Fruit fly (Drosophila melanogaster): ENCODE data around the gene CG43391.

CG43391 gene

DNA sequence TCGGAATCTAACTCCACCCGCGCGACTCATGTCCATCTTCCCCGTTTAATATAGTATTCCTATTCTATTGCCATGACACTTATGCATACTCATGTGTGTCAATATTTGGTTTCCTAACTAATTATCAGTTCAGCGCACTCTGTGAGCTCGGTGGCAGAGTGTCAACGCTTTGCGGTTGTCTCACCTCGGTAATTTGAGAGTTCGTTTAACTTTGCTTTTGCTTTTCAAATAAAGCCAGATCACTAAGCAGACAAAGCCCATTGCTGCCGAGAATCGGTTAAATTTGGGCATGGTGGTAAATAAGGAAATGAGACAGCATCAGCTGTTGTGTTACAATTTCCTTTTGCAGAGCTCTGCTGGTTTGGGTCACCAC lies 40.5 kb downstream of the CG43391 start (continued):
- no peak for TF ChIP-seq YL-1 (GFP tag; optimal IDR thresholded peaks at IDR 0.05)
- TF ChIP-seq Antp (GFP tag; optimal IDR thresholded peaks at IDR 0.05) = no peak
- peak; percentile 42 for TF ChIP-seq CG6813 (GFP tag; optimal IDR thresholded peaks at IDR 0.05)
- TF ChIP-seq gcm2 (GFP tag; optimal IDR thresholded peaks at IDR 0.05) = no peak
- no peak for TF ChIP-seq dimm (GFP tag; IDR thresholded peaks at IDR 0.05)
- TF ChIP-seq bab2 (GFP tag; optimal IDR thresholded peaks at IDR 0.05) = peak; percentile 10
- TF ChIP-seq mld (GFP tag; IDR thresholded peaks at IDR 0.05; ENCODE audit: partially characterized antibody) = no peak
- no peak for TF ChIP-seq vnd (GFP tag; IDR thresholded peaks at IDR 0.05; ENCODE audit: partially characterized antibody)
- no peak for TF ChIP-seq Optix (GFP tag; IDR thresholded peaks at IDR 0.05)
- TF ChIP-seq CG9876 (GFP tag; optimal IDR thresholded peaks at IDR 0.05) = no peak
- TF ChIP-seq HHEX (GFP tag; optimal IDR thresholded peaks at IDR 0.05) = peak; percentile 68
- TF ChIP-seq cg (GFP tag; optimal IDR thresholded peaks at IDR 0.05) = no peak

DNA sequence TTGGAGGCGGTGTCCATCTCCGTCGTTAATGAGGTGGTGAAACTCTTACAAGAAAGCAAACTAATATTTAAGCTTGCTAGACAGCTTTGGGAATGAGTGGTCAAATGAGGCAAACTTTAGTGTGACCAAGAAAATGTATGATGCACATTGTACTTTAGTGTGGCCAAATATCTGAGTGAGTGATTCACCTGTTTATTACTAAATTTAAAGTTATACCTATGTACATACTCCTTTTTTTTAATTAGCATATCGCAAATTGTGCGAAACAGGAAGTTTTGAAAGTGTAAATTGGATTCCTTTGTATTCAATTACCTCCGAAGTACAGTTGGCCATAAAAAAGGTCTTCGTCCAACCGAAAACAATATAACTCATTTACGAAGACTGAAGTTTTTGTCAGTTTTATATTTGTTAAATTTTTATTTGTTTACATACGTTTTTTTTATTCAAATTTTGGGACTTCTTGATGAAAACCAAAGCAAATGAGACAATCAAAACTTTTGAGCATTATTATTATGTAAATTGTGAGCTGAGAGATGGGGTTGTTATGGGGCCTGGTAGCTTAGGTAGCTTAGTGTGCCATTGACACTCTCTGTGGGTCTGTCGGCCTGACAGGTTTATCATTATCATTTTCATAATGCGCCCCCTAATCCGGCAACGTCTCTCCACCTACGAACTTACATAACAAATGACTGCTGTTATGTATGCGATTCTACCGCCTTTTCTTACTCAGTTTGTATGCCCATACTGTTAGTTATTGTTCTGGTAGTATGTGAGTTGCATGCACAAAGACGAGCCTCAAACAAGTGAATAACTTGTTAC lies 41.1 kb downstream of the CG43391 start:
- TF ChIP-seq Hey (tag; optimal IDR thresholded peaks at IDR 0.05) (no peak), Lim3 (GFP tag; IDR thresholded peaks at IDR 0.05) (no peak), CG8281 (tag; optimal IDR thresholded peaks at IDR 0.05) (no peak), CG17359 (tag; optimal IDR thresholded peaks at IDR 0.05) (no peak), Gsc (GFP tag; IDR thresholded peaks at IDR 0.05) (no peak), Pdp1 (GFP tag; optimal IDR thresholded peaks at IDR 0.05) (peak in 1 of 2 experiments; percentile 72), nerfin-2 (GFP tag; IDR thresholded peaks at IDR 0.05; ENCODE audit: partially characterized antibody) (peak; percentile 22; the same call in 1 of the 2 replicates), oc (tag; optimal IDR thresholded peaks at IDR 0.05) (peak; percentile 90), abd-A (tag; optimal IDR thresholded peaks at IDR 0.05) (peak; percentile 57), sens (GFP tag) (peak; percentile 55), stwl (tag; optimal IDR thresholded peaks at IDR 0.05) (peak; percentile 98), gfzf (GFP tag; optimal IDR thresholded peaks at IDR 0.05) (peak; percentile 7), CG10366 (GFP tag; IDR thresholded peaks at IDR 0.05) (no peak), CG8290 (GFP tag; optimal IDR thresholded peaks at IDR 0.05) (peak; percentile 15), CG8290 (tag; optimal IDR thresholded peaks at IDR 0.05) (no peak), Awh (GFP tag; IDR thresholded peaks at IDR 0.05) (peak; percentile 58; the same call in 1 of the 2 replicates), CG13287 (GFP tag; IDR thresholded peaks at IDR 0.05; ENCODE audit: partially characterized antibody) (peak; percentile 46; the same call in 1 of the 2 replicates), Med (GFP tag) (peak; percentile 37), sna (GFP tag; IDR thresholded peaks at IDR 0.05; ENCODE audit: partially characterized antibody) (0 out of 2 replicates have a peak, but pooled peaks have one; percentile 25), chinmo (GFP tag; IDR thresholded peaks at IDR 0.05; ENCODE audit: partially characterized antibody) (0 out of 4 replicates have a peak, but pooled peaks have one; percentile 6), vvl (GFP tag; IDR thresholded peaks at IDR 0.05) (peak; percentile 37; the same call in 1 of the 2 replicates)

dm6 chr3L:11536767-11537419 lies 43.9 kb downstream of the CG43391 start:
- TF ChIP-seq abd-A (tag; optimal IDR thresholded peaks at IDR 0.05) = peak; percentile 62
- TF ChIP-seq crp (GFP tag; optimal IDR thresholded peaks at IDR 0.05) = peak in 1 of 2 experiments; percentile 17
- peak; percentile 79 for TF ChIP-seq kay (GFP tag; optimal IDR thresholded peaks at IDR 0.05)
- TF ChIP-seq CG10543 (GFP tag; optimal IDR thresholded peaks at IDR 0.05) = peak; percentile 15
- no peak for TF ChIP-seq dpn (GFP tag; optimal IDR thresholded peaks at IDR 0.05)
- TF ChIP-seq CG12769 (tag; optimal IDR thresholded peaks at IDR 0.05) = peak; percentile 38
- no peak for TF ChIP-seq CG10565 (GFP tag; optimal IDR thresholded peaks at IDR 0.05)
- no peak for TF ChIP-seq CG34422 (GFP tag; IDR thresholded peaks at IDR 0.05)
- no peak for TF ChIP-seq CG43689 (GFP tag; IDR thresholded peaks at IDR 0.05)
- peak; percentile 16; the same call in 1 of the 2 replicates for TF ChIP-seq Xrp1 (GFP tag; IDR thresholded peaks at IDR 0.05)
- 0 out of 2 replicates have a peak, but pooled peaks have one; percentile 23 for TF ChIP-seq Drgx (GFP tag; IDR thresholded peaks at IDR 0.05)
- TF ChIP-seq row (GFP tag; IDR thresholded peaks at IDR 0.05) = peak; percentile 17; the same call in 2 of the 3 replicates
- TF ChIP-seq oc (tag; optimal IDR thresholded peaks at IDR 0.05) = peak; percentile 23
- 0 out of 3 replicates have a peak, but pooled peaks have one; percentile 8 for TF ChIP-seq CG6791 (GFP tag; IDR thresholded peaks at IDR 0.05; ENCODE audit: partially characterized antibody)
- peak; percentile 55; the same call in 2 of the 3 replicates for TF ChIP-seq ci (GFP tag; IDR thresholded peaks at IDR 0.05)
